Worm (Caenorhabditis elegans) whole organism, L4 larva: ENCODE results near the gene sra-7.

ENCODE experiments used
- ama-1 ChIP-seq: fragments of 150-350 bp; optimal IDR thresholded peaks from 2 replicates; lab custom pipeline; 2014; ENCODE audit warnings: inconsistent platforms, mixed read lengths
- ces-1 ChIP-seq: fragments of 150-350 bp; sonication (generic microtip); optimal IDR thresholded peaks from 4 replicates; lab custom pipeline; 2014; ENCODE audit warnings: missing biosample characterization, missing genetic modification reagents, missing genetic modification characterization
- duxl-1 ChIP-seq: sonication (generic microtip); optimal IDR thresholded peaks from 2 replicates; lab custom pipeline; 2016; ENCODE audit warnings: mild to moderate bottlenecking, missing genetic modification characterization, moderate library complexity, missing compliant biosample characterization; ENCODE audit not compliant: poor library complexity
- lir-3 ChIP-seq: sonication (generic microtip); optimal IDR thresholded peaks from 2 replicates; lab custom pipeline; 2016; ENCODE audit warnings: mild to moderate bottlenecking, missing genetic modification characterization, missing compliant biosample characterization
- mxl-3 ChIP-seq: fragments of 200-800 bp; sonication (Bioruptor generic); optimal IDR thresholded peaks from 2 replicates; lab custom pipeline; 2018; ENCODE audit warnings: mild to moderate bottlenecking, missing genetic modification characterization, missing compliant biosample characterization
- nhr-28 ChIP-seq: fragments of 150-350 bp; optimal IDR thresholded peaks from 2 replicates; lab custom pipeline; 2014; ENCODE audit warnings: missing biosample characterization, missing genetic modification characterization

ce11 chrII:9507181-9507580 lies 37.3 kb upstream of the sra-7 start, which contains the start of gene gcy-3:
- TF ChIP-seq lir-3 (no peak), ama-1 (lab: Kevin White, UChicago) (no peak), ces-1 (GFP tag; lab: Kevin White, UChicago) (no peak), mxl-3 (no peak), nhr-28 (no peak), duxl-1 (no peak)
